Worm (Caenorhabditis elegans) whole organism, L3 larva: ENCODE data around the gene F54B11.4.

ENCODE experiments used
- ceh-82 ChIP-seq: fragments of 150-350 bp; optimal IDR thresholded peaks from 2 replicates; lab custom pipeline; 2014; ENCODE audit warnings: missing biosample characterization, missing genetic modification characterization
- egl-27 ChIP-seq: sonication (generic microtip); optimal IDR thresholded peaks from 4 replicates; lab custom pipeline; 2017; ENCODE audit warnings: missing biosample characterization, missing genetic modification reagents, missing genetic modification characterization
- fkh-2 ChIP-seq: fragments of 150-350 bp; optimal IDR thresholded peaks from 2 replicates; lab custom pipeline; 2014; ENCODE audit warnings: missing biosample characterization, missing genetic modification reagents, missing genetic modification characterization
- nfya-1 ChIP-seq: sonication (generic microtip); optimal IDR thresholded peaks from 2 replicates; lab custom pipeline; 2017; ENCODE audit warnings: missing genetic modification characterization, mild to moderate bottlenecking, missing compliant biosample characterization, antibody characterized with exemption, moderate library complexity; ENCODE audit not compliant: insufficient read depth
- nhr-25 ChIP-seq: sonication (generic microtip); optimal IDR thresholded peaks from 2 replicates; lab custom pipeline; 2017; ENCODE audit warnings: missing biosample characterization, missing genetic modification characterization
- nhr-28 ChIP-seq: fragments of 150-350 bp; optimal IDR thresholded peaks from 2 replicates; lab custom pipeline; 2014; ENCODE audit warnings: missing biosample characterization, missing genetic modification characterization
- nhr-77 ChIP-seq: fragments of 150-350 bp; optimal IDR thresholded peaks from 2 replicates; lab custom pipeline; 2014; ENCODE audit warnings: missing biosample characterization, missing genetic modification characterization
- sea-2 ChIP-seq: fragments of 150-350 bp; sonication (generic microtip); optimal IDR thresholded peaks from 4 replicates; lab custom pipeline; 2014; ENCODE audit warnings: missing biosample characterization, missing genetic modification reagents, missing genetic modification characterization
- skn-1 ChIP-seq: fragments of 150-350 bp; optimal IDR thresholded peaks from 2 replicates; lab custom pipeline; 2014; ENCODE audit warnings: missing biosample characterization, missing genetic modification characterization
- unc-62 ChIP-seq: fragments of 150-350 bp; sonication (generic microtip); optimal IDR thresholded peaks from 4 replicates; lab custom pipeline; 2014; ENCODE audit warnings: missing biosample characterization, missing genetic modification reagents, missing genetic modification characterization

DNA sequence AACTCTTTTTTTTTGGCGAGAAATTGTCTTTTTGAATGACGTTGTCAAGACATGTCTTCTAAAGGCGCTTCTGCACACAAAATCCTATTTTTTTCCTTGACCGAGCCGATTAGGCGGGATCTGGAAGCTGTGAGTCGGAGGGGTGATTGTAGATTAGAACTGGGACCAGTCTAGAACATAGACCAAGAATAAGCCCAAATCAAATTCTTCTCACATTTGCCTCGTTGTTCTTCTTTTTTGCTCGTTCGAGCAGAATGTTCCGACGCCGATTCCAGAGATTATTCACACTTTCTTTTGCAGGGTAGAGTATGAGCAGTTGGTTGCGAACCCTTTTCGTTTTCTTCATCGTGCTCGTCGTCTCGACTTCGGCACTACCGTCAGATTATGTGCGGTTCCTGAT lies 26.1 kb downstream of the F54B11.4 start, which contains the start of gene nlp-53:
- TF ChIP-seq nhr-28 (no peak), skn-1 (no peak), nfya-1 (no peak), sea-2 (GFP tag; lab: Kevin White, UChicago) (no peak), unc-62 (GFP tag; lab: Kevin White, UChicago) (no peak), nhr-77 (tag; lab: Kevin White, UChicago) (no peak), fkh-2 (tag; lab: Kevin White, UChicago) (no peak), ceh-82 (tag; lab: Kevin White, UChicago) (no peak), egl-27 (no peak), nhr-25 (tag; lab: Kevin White, UChicago) (no peak)
